Fruit fly (Drosophila melanogaster): ENCODE measurements around the gene CG44198.

CG44198 gene

DNA sequence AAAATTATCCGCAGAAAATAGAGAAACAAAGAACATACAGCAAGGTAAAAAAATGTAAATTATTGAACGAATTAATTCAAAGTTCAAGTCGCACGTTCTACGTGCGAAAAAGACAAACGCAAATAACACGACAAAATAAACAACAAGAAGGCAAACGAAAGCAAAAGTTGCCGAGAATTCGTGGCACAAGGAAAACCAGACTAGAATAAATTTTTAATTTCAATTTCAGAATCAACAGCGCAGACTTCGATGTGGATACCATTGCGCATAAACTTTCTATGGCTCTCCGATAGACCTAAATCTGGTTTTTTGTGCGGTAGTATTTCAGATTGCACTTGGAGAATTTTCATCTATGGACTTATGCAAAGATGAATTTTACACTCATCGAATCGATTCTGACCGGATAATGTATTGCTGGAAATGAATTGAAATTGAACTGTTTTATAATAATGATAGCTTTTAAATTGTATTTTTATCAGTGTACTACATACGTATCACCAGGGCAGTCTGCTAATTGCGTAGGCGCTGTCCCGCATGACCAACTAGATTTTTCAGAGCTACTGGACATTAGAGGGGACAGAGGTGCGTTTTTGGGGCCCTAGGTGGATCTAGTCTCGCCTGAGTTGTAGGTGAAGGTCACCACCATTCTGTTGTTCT is 35.4 kb downstream of the CG44198 start:
- TF ChIP-seq Ets98B (GFP tag; IDR thresholded peaks at IDR 0.05) (peak; percentile 69), Snoo (tag; optimal IDR thresholded peaks at IDR 0.05) (no peak), rn (GFP tag; IDR thresholded peaks at IDR 0.05) (0 out of 2 replicates have a peak, but pooled peaks have one; percentile 22), CG14655 (GFP tag; optimal IDR thresholded peaks at IDR 0.05) (peak; percentile 57), CG34367 (tag; optimal IDR thresholded peaks at IDR 0.05) (peak; percentile 5), Pif1A (GFP tag; optimal IDR thresholded peaks at IDR 0.05) (peak; percentile 38), CG12605 (GFP tag; IDR thresholded peaks at IDR 0.05) (peak; percentile 38; the same call in 1 of the 2 replicates), fd96Ca (GFP tag; IDR thresholded peaks at IDR 0.05) (peak; percentile 72), CG9948 (tag; optimal IDR thresholded peaks at IDR 0.05) (peak; percentile 47), CG32121 (GFP tag; IDR thresholded peaks at IDR 0.05) (peak; percentile 71), CG4496 (GFP tag; IDR thresholded peaks at IDR 0.05) (peak; percentile 72; the same call in 2 of the 3 replicates), CG8159 (tag; optimal IDR thresholded peaks at IDR 0.05) (peak; percentile 18), Pif1B (GFP tag; optimal IDR thresholded peaks at IDR 0.05) (no peak), CG13204 (GFP tag; optimal IDR thresholded peaks at IDR 0.05) (no peak), CG17806 (tag; optimal IDR thresholded peaks at IDR 0.05) (peak; percentile 45), CG10348 (GFP tag; IDR thresholded peaks at IDR 0.05) (no peak), EcR (GFP tag; optimal IDR thresholded peaks at IDR 0.05) (no peak), D1 (tag; optimal IDR thresholded peaks at IDR 0.05) (no peak), CG15710 (tag; optimal IDR thresholded peaks at IDR 0.05) (no peak), CG8301 (tag; optimal IDR thresholded peaks at IDR 0.05) (peak; percentile 51)

dm6 chr2L:13082177-13082576 is 36.8 kb downstream of the CG44198 start:
- TF ChIP-seq Pif1A (GFP tag; optimal IDR thresholded peaks at IDR 0.05): no peak
- TF ChIP-seq CG13204 (GFP tag; optimal IDR thresholded peaks at IDR 0.05): no peak
- no peak for TF ChIP-seq D1 (tag; optimal IDR thresholded peaks at IDR 0.05)
- no peak for TF ChIP-seq CG32121 (GFP tag; IDR thresholded peaks at IDR 0.05)
- no peak for TF ChIP-seq Pif1B (GFP tag; optimal IDR thresholded peaks at IDR 0.05)
- TF ChIP-seq CG15710 (tag; optimal IDR thresholded peaks at IDR 0.05): no peak
- TF ChIP-seq CG4496 (GFP tag; IDR thresholded peaks at IDR 0.05): no peak
- no peak for TF ChIP-seq CG8159 (tag; optimal IDR thresholded peaks at IDR 0.05)
- no peak for TF ChIP-seq EcR (GFP tag; optimal IDR thresholded peaks at IDR 0.05)
- TF ChIP-seq CG17806 (tag; optimal IDR thresholded peaks at IDR 0.05): no peak
- TF ChIP-seq CG14655 (GFP tag; optimal IDR thresholded peaks at IDR 0.05): no peak
- TF ChIP-seq fd96Ca (GFP tag; IDR thresholded peaks at IDR 0.05): no peak
- TF ChIP-seq gl (tag; optimal IDR thresholded peaks at IDR 0.05): no peak
- TF ChIP-seq Snoo (tag; optimal IDR thresholded peaks at IDR 0.05): no peak
- no peak for TF ChIP-seq Ets98B (GFP tag; IDR thresholded peaks at IDR 0.05)
- no peak for TF ChIP-seq CG9948 (tag; optimal IDR thresholded peaks at IDR 0.05)
- TF ChIP-seq CG8301 (tag; optimal IDR thresholded peaks at IDR 0.05): no peak
- no peak for TF ChIP-seq CG10348 (GFP tag; IDR thresholded peaks at IDR 0.05)

DNA sequence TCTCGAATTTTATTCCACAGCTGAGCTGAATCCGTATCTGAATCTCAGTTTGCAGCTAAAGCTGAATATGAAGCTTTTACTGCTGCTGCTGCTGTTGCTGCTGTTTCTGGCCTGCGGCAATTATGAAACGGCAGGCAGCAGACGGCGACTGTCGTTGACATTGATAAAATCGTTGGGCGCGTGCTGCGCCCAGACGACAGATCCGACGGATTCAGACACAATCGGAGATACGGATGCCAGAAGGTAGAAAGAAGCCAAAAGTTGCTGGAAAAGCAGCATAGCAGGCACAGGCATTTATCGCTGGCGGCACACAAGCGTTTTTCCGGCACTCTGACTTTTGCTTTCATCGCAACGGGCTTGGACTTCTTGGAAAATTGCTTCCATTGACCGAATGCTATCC is 39.5 kb downstream of the CG44198 start:
- no peak for TF ChIP-seq Pif1A (GFP tag; optimal IDR thresholded peaks at IDR 0.05)
- no peak for TF ChIP-seq gl (tag; optimal IDR thresholded peaks at IDR 0.05)
- TF ChIP-seq CG17806 (tag; optimal IDR thresholded peaks at IDR 0.05): no peak
- TF ChIP-seq CG8301 (tag; optimal IDR thresholded peaks at IDR 0.05): no peak
- no peak for TF ChIP-seq CG12605 (GFP tag; IDR thresholded peaks at IDR 0.05)
- no peak for TF ChIP-seq CG8159 (tag; optimal IDR thresholded peaks at IDR 0.05)
- TF ChIP-seq fd96Ca (GFP tag; IDR thresholded peaks at IDR 0.05): no peak
- no peak for TF ChIP-seq Snoo (tag; optimal IDR thresholded peaks at IDR 0.05)
- TF ChIP-seq D1 (tag; optimal IDR thresholded peaks at IDR 0.05): no peak
- no peak for TF ChIP-seq CG13204 (GFP tag; optimal IDR thresholded peaks at IDR 0.05)

- TF ChIP-seq Ets98B (GFP tag; IDR thresholded peaks at IDR 0.05) (peak; percentile 38; the same call in 1 of the 2 replicates), CG17806 (tag; optimal IDR thresholded peaks at IDR 0.05) (no peak), CG4496 (GFP tag; IDR thresholded peaks at IDR 0.05) (peak; percentile 35; the same call in 1 of the 3 replicates), CG32121 (GFP tag; IDR thresholded peaks at IDR 0.05) (peak; percentile 18; the same call in 1 of the 2 replicates), Pif1B (GFP tag; optimal IDR thresholded peaks at IDR 0.05) (no peak), CG13204 (GFP tag; optimal IDR thresholded peaks at IDR 0.05) (no peak), fd96Ca (GFP tag; IDR thresholded peaks at IDR 0.05) (peak; percentile 16; the same call in 1 of the 3 replicates), rn (GFP tag; IDR thresholded peaks at IDR 0.05) (0 out of 2 replicates have a peak, but pooled peaks have one; percentile 11), gl (tag; optimal IDR thresholded peaks at IDR 0.05) (no peak), Snoo (tag; optimal IDR thresholded peaks at IDR 0.05) (no peak)
Measured at dm6 chr2L:13074383-13074782, 44.6 kb downstream of the CG44198 start.

- TF ChIP-seq CG9948 (tag; optimal IDR thresholded peaks at IDR 0.05): no peak
- TF ChIP-seq Ets98B (GFP tag; IDR thresholded peaks at IDR 0.05): peak; percentile 25; the same call in 1 of the 2 replicates
- peak; percentile 58; the same call in 1 of the 3 replicates for TF ChIP-seq fd96Ca (GFP tag; IDR thresholded peaks at IDR 0.05)
- no peak for TF ChIP-seq EcR (GFP tag; optimal IDR thresholded peaks at IDR 0.05)
- peak; percentile 29 for TF ChIP-seq Pif1A (GFP tag; optimal IDR thresholded peaks at IDR 0.05)
- no peak for TF ChIP-seq Pif1B (GFP tag; optimal IDR thresholded peaks at IDR 0.05)
- TF ChIP-seq Snoo (tag; optimal IDR thresholded peaks at IDR 0.05): no peak
- TF ChIP-seq CG13204 (GFP tag; optimal IDR thresholded peaks at IDR 0.05): no peak
- TF ChIP-seq CG14655 (GFP tag; optimal IDR thresholded peaks at IDR 0.05): peak; percentile 22
- TF ChIP-seq CG4496 (GFP tag; IDR thresholded peaks at IDR 0.05): peak; percentile 42; the same call in 1 of the 3 replicates
- TF ChIP-seq CG34367 (tag; optimal IDR thresholded peaks at IDR 0.05): no peak
- no peak for TF ChIP-seq D1 (tag; optimal IDR thresholded peaks at IDR 0.05)
- 0 out of 2 replicates have a peak, but pooled peaks have one; percentile 25 for TF ChIP-seq CG32121 (GFP tag; IDR thresholded peaks at IDR 0.05)
- TF ChIP-seq CG10348 (GFP tag; IDR thresholded peaks at IDR 0.05): no peak
- TF ChIP-seq CG8301 (tag; optimal IDR thresholded peaks at IDR 0.05): no peak
- TF ChIP-seq gl (tag; optimal IDR thresholded peaks at IDR 0.05): no peak
- TF ChIP-seq CG17806 (tag; optimal IDR thresholded peaks at IDR 0.05): no peak
- TF ChIP-seq CG8159 (tag; optimal IDR thresholded peaks at IDR 0.05): no peak
- no peak for TF ChIP-seq rn (GFP tag; IDR thresholded peaks at IDR 0.05)
- no peak for TF ChIP-seq CG15710 (tag; optimal IDR thresholded peaks at IDR 0.05)
- TF ChIP-seq CG12605 (GFP tag; IDR thresholded peaks at IDR 0.05): no peak
Measured at dm6 chr2L:13073797-13074196, 45.1 kb downstream of the CG44198 start.

Data from whole organism, pupa.